Fruit fly (Drosophila melanogaster) whole organism, embryonic: ENCODE measurements around the gene Hrd3.

Experiments
- Abd-B ChIP-seq: fragments of 200-800 bp; sonication (Bioruptor generic); optimal IDR thresholded peaks from 2 replicates; lab custom pipeline; 2018; ENCODE audit warnings: missing biosample characterization, mild to moderate bottlenecking, missing genetic modification characterization, moderate library complexity
- Awh ChIP-seq: fragments of 200-800 bp; sonication (Bioruptor generic); IDR thresholded peaks from 2 replicates; pipeline ENCODE4, ENCODE4 v1.3.6; 2022; ENCODE audit warnings: missing biosample characterization, missing genetic modification characterization
- BEAF-32 ChIP-seq: fragments of 200-800 bp; sonication (Bioruptor generic); optimal IDR thresholded peaks from 3 replicates; lab custom pipeline; 2017; ENCODE audit warnings: missing biosample characterization, missing genetic modification characterization, mild to moderate bottlenecking, moderate library complexity, missing genetic modification reagents
- Blimp-1 ChIP-seq: fragments of 200-800 bp; sonication (Bioruptor generic); optimal IDR thresholded peaks from 3 replicates; lab custom pipeline; 2018; ENCODE audit warnings: missing biosample characterization, missing genetic modification characterization, mild to moderate bottlenecking, moderate library complexity, missing genetic modification reagents
- C15 ChIP-seq: fragments of 200-800 bp; sonication (Bioruptor generic); IDR thresholded peaks from 3 replicates; pipeline ENCODE4 v1.3.6; 2022; ENCODE audit warnings: missing biosample characterization, missing genetic modification characterization
- CG10366 ChIP-seq: fragments of 200-800 bp; sonication (Bioruptor generic); IDR thresholded peaks from 2 replicates; pipeline ENCODE4 v1.3.6; 2022; ENCODE audit warnings: missing biosample characterization, missing genetic modification characterization
- CG11085 ChIP-seq: fragments of 200-800 bp; sonication (Bioruptor generic); IDR thresholded peaks from 2 replicates; pipeline ENCODE4 v1.3.6; 2022; ENCODE audit warnings: missing biosample characterization, missing genetic modification characterization
- CG11398 ChIP-seq: fragments of 200-800 bp; sonication (Bioruptor generic); optimal IDR thresholded peaks from 2 replicates; lab custom pipeline; 2016; ENCODE audit warnings: missing biosample characterization, missing genetic modification characterization
- CG11723 ChIP-seq: fragments of 200-800 bp; sonication (Bioruptor generic); optimal IDR thresholded peaks from 2 replicates; lab custom pipeline; 2017; ENCODE audit warnings: missing biosample characterization, mild to moderate bottlenecking, missing genetic modification characterization
- CG12942 ChIP-seq: fragments of 200-800 bp; sonication (Bioruptor generic); optimal IDR thresholded peaks from 3 replicates; lab custom pipeline; 2016; ENCODE audit warnings: missing biosample characterization, missing genetic modification characterization
- CG14710 ChIP-seq: fragments of 200-800 bp; sonication (Bioruptor generic); optimal IDR thresholded peaks from 3 replicates; lab custom pipeline; 2019; ENCODE audit warnings: missing biosample characterization, mild to moderate bottlenecking, missing genetic modification characterization, moderate library complexity
- CG14965 ChIP-seq: fragments of 200-800 bp; sonication (Bioruptor generic); optimal IDR thresholded peaks from 2 replicates; lab custom pipeline; 2016; ENCODE audit warnings: missing biosample characterization, missing genetic modification characterization, borderline replicate concordance
- CG16813 ChIP-seq: fragments of 200-800 bp; sonication (Bioruptor generic); IDR thresholded peaks from 3 replicates; pipeline ENCODE4 v1.3.6; 2022; ENCODE audit warnings: missing biosample characterization, missing genetic modification characterization; ENCODE audit not compliant: partially characterized antibody
- CG17359 ChIP-seq: fragments of 200-800 bp; sonication (Bioruptor generic); optimal IDR thresholded peaks from 3 replicates; lab custom pipeline; 2018; ENCODE audit warnings: missing biosample characterization, mild to moderate bottlenecking, missing genetic modification characterization, moderate library complexity
- CG18476 ChIP-seq: fragments of 200-800 bp; sonication (Bioruptor generic); optimal IDR thresholded peaks from 2 replicates; lab custom pipeline; 2016; ENCODE audit warnings: missing biosample characterization, mild to moderate bottlenecking, missing genetic modification characterization
- CG31365 ChIP-seq: fragments of 200-800 bp; sonication (Bioruptor generic); optimal IDR thresholded peaks from 2 replicates; lab custom pipeline; 2018; ENCODE audit warnings: missing biosample characterization, mild to moderate bottlenecking, missing genetic modification characterization
- CG33557 ChIP-seq: fragments of 200-800 bp; sonication (Bioruptor generic); optimal IDR thresholded peaks from 2 replicates; lab custom pipeline; 2019; ENCODE audit warnings: missing biosample characterization, mild to moderate bottlenecking, missing genetic modification characterization, moderate library complexity
- CG3995 ChIP-seq: fragments of 200-800 bp; sonication (Bioruptor generic); optimal IDR thresholded peaks from 3 replicates; lab custom pipeline; 2016; ENCODE audit warnings: missing biosample characterization, missing genetic modification characterization
- CG4424 ChIP-seq: fragments of 200-800 bp; sonication (Bioruptor generic); optimal IDR thresholded peaks from 3 replicates; lab custom pipeline; 2016; ENCODE audit warnings: missing biosample characterization, missing genetic modification characterization
- CG5245 ChIP-seq: fragments of 200-800 bp; sonication (Bioruptor generic); optimal IDR thresholded peaks from 3 replicates; lab custom pipeline; 2016; ENCODE audit warnings: missing biosample characterization, missing genetic modification characterization
- CG5953 ChIP-seq: fragments of 200-800 bp; sonication (Bioruptor generic); IDR thresholded peaks from 2 replicates; pipeline ENCODE4 v1.3.6; 2022; ENCODE audit warnings: missing biosample characterization, missing genetic modification characterization
- CG6654 ChIP-seq: fragments of 200-800 bp; sonication (Bioruptor generic); optimal IDR thresholded peaks from 2 replicates; lab custom pipeline; 2017; ENCODE audit warnings: missing biosample characterization, mild to moderate bottlenecking, missing genetic modification characterization
- CG7357 ChIP-seq: fragments of 200-800 bp; sonication (Bioruptor generic); IDR thresholded peaks from 3 replicates; pipeline ENCODE4 v1.3.6; 2022; ENCODE audit warnings: missing biosample characterization, missing genetic modification characterization
- CG7556 ChIP-seq: fragments of 200-800 bp; sonication (Bioruptor generic); optimal IDR thresholded peaks from 2 replicates; lab custom pipeline; 2017; ENCODE audit warnings: missing biosample characterization, mild to moderate bottlenecking, missing genetic modification characterization
- Chrac-16 ChIP-seq: fragments of 200-800 bp; sonication (Bioruptor generic); optimal IDR thresholded peaks from 3 replicates; lab custom pipeline; 2016; ENCODE audit warnings: missing biosample characterization, missing genetic modification characterization
- CoRest ChIP-seq: fragments of 200-800 bp; sonication (Bioruptor generic); optimal IDR thresholded peaks from 3 replicates; lab custom pipeline; 2018; ENCODE audit warnings: missing biosample characterization, mild to moderate bottlenecking, missing genetic modification characterization, moderate library complexity
- Eip74EF ChIP-seq, 2 experiments: fragments of 200-800 bp in 1 of 2; fragments of >200 bp in 1 of 2; sonication (Bioruptor generic) in 1 of 2; optimal IDR thresholded peaks; 2 replicates each; lab custom pipeline; 2017 to 2019; ENCODE audit warnings: missing biosample characterization in 2 of 2, missing genetic modification characterization in 2 of 2, mild to moderate bottlenecking in 1 of 2, moderate library complexity in 1 of 2
- Fer1 ChIP-seq: fragments of 200-800 bp; sonication (Bioruptor generic); optimal IDR thresholded peaks from 2 replicates; lab custom pipeline; 2017; ENCODE audit warnings: missing biosample characterization, mild to moderate bottlenecking, missing genetic modification characterization
- Hr51 ChIP-seq, 2 experiments: fragments of 200-800 bp; sonication (Bioruptor generic); optimal IDR thresholded peaks; 2 replicates in 1 of 2; 3 replicates in 1 of 2; lab custom pipeline; 2016 to 2018; ENCODE audit warnings: missing biosample characterization in 2 of 2, missing genetic modification characterization in 2 of 2, mild to moderate bottlenecking in 1 of 2, moderate library complexity in 1 of 2
- MTF-1 ChIP-seq: fragments of 200-800 bp; sonication (Bioruptor generic); optimal IDR thresholded peaks from 2 replicates; lab custom pipeline; 2018; ENCODE audit warnings: missing biosample characterization, mild to moderate bottlenecking, missing genetic modification characterization, borderline replicate concordance
- Mes4 ChIP-seq: fragments of 200-800 bp; sonication (Bioruptor generic); optimal IDR thresholded peaks from 2 replicates; lab custom pipeline; 2016; ENCODE audit warnings: missing biosample characterization, missing genetic modification characterization
- Opbp ChIP-seq: fragments of 200-800 bp; sonication (Bioruptor generic); IDR thresholded peaks from 3 replicates; pipeline ENCODE4 v1.3.6; 2022; ENCODE audit warnings: missing biosample characterization, missing genetic modification characterization; ENCODE audit not compliant: partially characterized antibody
- ase ChIP-seq: fragments of 200-800 bp; sonication (Bioruptor generic); IDR thresholded peaks from 3 replicates; pipeline ENCODE4 v1.3.6; 2022; ENCODE audit warnings: missing biosample characterization, missing genetic modification characterization
- ash1 ChIP-seq: fragments of 200-800 bp; sonication (Bioruptor generic); optimal IDR thresholded peaks from 2 replicates; lab custom pipeline; 2018; ENCODE audit warnings: missing biosample characterization, mild to moderate bottlenecking, missing genetic modification characterization
- bcd ChIP-seq: fragments of 200-800 bp; sonication (Bioruptor generic); optimal IDR thresholded peaks from 2 replicates; lab custom pipeline; 2017; ENCODE audit warnings: missing biosample characterization, mild to moderate bottlenecking, missing genetic modification characterization
- btn ChIP-seq: fragments of 200-800 bp; sonication (Bioruptor generic); optimal IDR thresholded peaks from 2 replicates; lab custom pipeline; 2016; ENCODE audit warnings: missing biosample characterization, missing genetic modification characterization
- corto ChIP-seq: fragments of 200-800 bp; sonication (Bioruptor generic); optimal IDR thresholded peaks from 2 replicates; lab custom pipeline; 2016; ENCODE audit warnings: missing biosample characterization, mild to moderate bottlenecking, missing genetic modification characterization, moderate library complexity
- ewg ChIP-seq: fragments of 200-800 bp; sonication (Bioruptor generic); optimal IDR thresholded peaks from 3 replicates; lab custom pipeline; 2017; ENCODE audit warnings: mild to moderate bottlenecking, missing biosample characterization, missing genetic modification reagents, missing genetic modification characterization
- fd96Cb ChIP-seq: fragments of 200-800 bp; sonication (Bioruptor generic); optimal IDR thresholded peaks from 2 replicates; lab custom pipeline; 2018; ENCODE audit warnings: missing biosample characterization, mild to moderate bottlenecking, missing genetic modification characterization, moderate library complexity
- gce ChIP-seq: fragments of 200-800 bp; sonication (Bioruptor generic); IDR thresholded peaks from 3 replicates; pipeline ENCODE4 v1.3.6; 2022; ENCODE audit warnings: missing biosample characterization, missing genetic modification characterization
- gem ChIP-seq: fragments of 200-800 bp; sonication (Bioruptor generic); optimal IDR thresholded peaks from 2 replicates; lab custom pipeline; 2019; ENCODE audit warnings: missing biosample characterization, mild to moderate bottlenecking, missing genetic modification characterization, moderate library complexity
- ken ChIP-seq: fragments of 200-800 bp; sonication (Bioruptor generic); IDR thresholded peaks from 3 replicates; pipeline ENCODE4 v1.3.6; 2022; ENCODE audit warnings: missing biosample characterization, missing genetic modification characterization
- kni ChIP-seq: fragments of 200-800 bp; sonication (Bioruptor generic); optimal IDR thresholded peaks from 3 replicates; lab custom pipeline; 2017; ENCODE audit warnings: mild to moderate bottlenecking, missing biosample characterization, missing genetic modification reagents, missing genetic modification characterization
- mld ChIP-seq: fragments of 200-800 bp; sonication (Bioruptor generic); IDR thresholded peaks from 3 replicates; pipeline ENCODE4 v1.3.6; 2022; ENCODE audit warnings: missing biosample characterization, missing genetic modification characterization; ENCODE audit not compliant: partially characterized antibody
- sens-2 ChIP-seq: fragments of 200-800 bp; sonication (Bioruptor generic); IDR thresholded peaks from 2 replicates; pipeline ENCODE4 v1.3.6; 2022; ENCODE audit warnings: missing biosample characterization, missing genetic modification characterization
- tin ChIP-seq: fragments of 200-800 bp; sonication (Bioruptor generic); optimal IDR thresholded peaks from 3 replicates; lab custom pipeline; 2016; ENCODE audit warnings: missing biosample characterization, missing genetic modification characterization
- tll ChIP-seq, 2 experiments: fragments of 200-800 bp in 1 of 2; fragments of >200 bp in 1 of 2; sonication (Bioruptor generic) in 1 of 2; optimal IDR thresholded peaks; 2 replicates each; lab custom pipeline; 2017 to 2019; ENCODE audit warnings: missing biosample characterization in 2 of 2, missing genetic modification characterization in 2 of 2, mild to moderate bottlenecking in 1 of 2, moderate library complexity in 1 of 2
- tna ChIP-seq: fragments of 200-800 bp; sonication (Bioruptor generic); IDR thresholded peaks from 2 replicates; pipeline ENCODE4 v1.3.6; 2022; ENCODE audit warnings: missing biosample characterization, missing genetic modification characterization; ENCODE audit not compliant: partially characterized antibody
- unc-4 ChIP-seq: fragments of 200-800 bp; sonication (Bioruptor generic); IDR thresholded peaks from 2 replicates; pipeline ENCODE4 v1.3.6; 2022; ENCODE audit warnings: missing biosample characterization, missing genetic modification characterization; ENCODE audit not compliant: partially characterized antibody
- zfh1 ChIP-seq: fragments of 200-800 bp; sonication (Bioruptor generic); IDR thresholded peaks from 3 replicates; pipeline ENCODE4 v1.3.6; 2022; ENCODE audit warnings: missing biosample characterization, missing genetic modification characterization

Gene Hrd3

DNA sequence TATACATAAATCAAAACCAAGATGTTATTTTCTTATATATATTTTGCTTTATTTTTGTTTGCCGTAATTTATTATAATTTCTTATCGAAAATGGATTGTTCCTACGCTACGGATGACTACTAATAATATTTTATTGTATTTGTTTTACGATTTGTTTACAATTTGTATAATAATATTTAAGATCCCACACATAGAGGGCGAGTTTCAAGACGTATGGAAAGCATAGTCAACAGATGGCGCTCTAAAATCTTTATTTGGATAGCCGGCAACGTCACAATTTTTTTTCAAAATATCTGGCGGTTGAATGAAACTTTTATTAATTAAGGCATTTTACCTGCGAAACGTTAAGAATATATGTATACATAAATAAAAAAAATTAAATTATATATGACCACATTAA lies 36.4 kb downstream of the Hrd3 start (continued):
- no peak for TF ChIP-seq tll (GFP tag; optimal IDR thresholded peaks at IDR 0.05; lab: Kevin White, UChicago)
- TF ChIP-seq Eip74EF (GFP tag; optimal IDR thresholded peaks at IDR 0.05; lab: Kevin White, UChicago): no peak
- no peak for TF ChIP-seq CG14965 (GFP tag; lab: Kevin White, UChicago)
- TF ChIP-seq kni (GFP tag; lab: Kevin White, UChicago): no peak
- no peak for TF ChIP-seq CG31365 (tag; lab: Kevin White, UChicago)
- no peak for TF ChIP-seq tna (GFP tag; lab: Robert Waterston, UW)
- no peak for TF ChIP-seq C15 (GFP tag; lab: Robert Waterston, UW)
- peak; percentile 2 for TF ChIP-seq BEAF-32 (GFP tag; lab: Kevin White, UChicago)
- no peak for TF ChIP-seq btn (GFP tag; lab: Kevin White, UChicago)
- no peak for TF ChIP-seq tin
- TF ChIP-seq CG7357 (GFP tag; lab: Robert Waterston, UW): no peak
- peak; percentile 14 for TF ChIP-seq CG14710
- no peak for TF ChIP-seq MTF-1
- peak in 1 of 2 experiments; percentile 16 for TF ChIP-seq Hr51 (GFP tag; optimal IDR thresholded peaks at IDR 0.05; lab: Kevin White, UChicago)
- TF ChIP-seq CG18476 (GFP tag; lab: Kevin White, UChicago): peak; percentile 11
- TF ChIP-seq ken (GFP tag; lab: Robert Waterston, UW): no peak
- no peak for TF ChIP-seq fd96Cb
- no peak for TF ChIP-seq CG11723 (GFP tag; lab: Kevin White, UChicago)
- no peak for TF ChIP-seq CG5953
- TF ChIP-seq CG4424 (GFP tag; lab: Kevin White, UChicago): peak; percentile 22
- TF ChIP-seq Awh (GFP tag; lab: Robert Waterston, UW): no peak
- TF ChIP-seq bcd (GFP tag; lab: Kevin White, UChicago): no peak
- TF ChIP-seq Blimp-1 (GFP tag; lab: Kevin White, UChicago): no peak
- 0 out of 2 replicates have a peak, but pooled peaks have one; percentile 11 for TF ChIP-seq CG11085 (GFP tag; lab: Robert Waterston, UW)
- TF ChIP-seq CG16813 (GFP tag; lab: Robert Waterston, UW): no peak
- no peak for TF ChIP-seq zfh1 (GFP tag; lab: Robert Waterston, UW)
- peak; percentile 14 for TF ChIP-seq CG17359
- TF ChIP-seq mld: no peak
- no peak for TF ChIP-seq CG11398 (GFP tag; lab: Kevin White, UChicago)
- no peak for TF ChIP-seq corto (GFP tag; lab: Kevin White, UChicago)
- TF ChIP-seq sens-2 (GFP tag; lab: Robert Waterston, UW): no peak
- TF ChIP-seq gce (GFP tag; lab: Robert Waterston, UW): no peak
- TF ChIP-seq Fer1 (GFP tag; lab: Kevin White, UChicago): no peak
- TF ChIP-seq CG6654 (GFP tag; lab: Kevin White, UChicago): no peak
- no peak for TF ChIP-seq ase (GFP tag; lab: Robert Waterston, UW)
- TF ChIP-seq Mes4 (GFP tag; lab: Kevin White, UChicago): no peak
- TF ChIP-seq CG3995: peak; percentile 25
- TF ChIP-seq Opbp (GFP tag; lab: Robert Waterston, UW): no peak
- no peak for TF ChIP-seq CG33557
- peak; percentile 56 for TF ChIP-seq gem (tag; lab: Kevin White, UChicago)
- no peak for TF ChIP-seq Chrac-16 (GFP tag; lab: Kevin White, UChicago)
- TF ChIP-seq CG12942 (GFP tag; lab: Kevin White, UChicago): no peak
- no peak for TF ChIP-seq unc-4 (GFP tag; lab: Robert Waterston, UW)
- peak; percentile 36 for TF ChIP-seq CG5245 (GFP tag; lab: Kevin White, UChicago)
- peak; percentile 70 for TF ChIP-seq CoRest
- TF ChIP-seq CG10366 (GFP tag; lab: Robert Waterston, UW): no peak
- TF ChIP-seq CG7556: no peak
- no peak for TF ChIP-seq ewg (GFP tag; lab: Kevin White, UChicago)
- no peak for TF ChIP-seq ash1
- TF ChIP-seq Abd-B (GFP tag; lab: Kevin White, UChicago): peak; percentile 78
